Fruit fly (Drosophila melanogaster): ENCODE results near the gene CG18745.

The CG18745 gene

dm6 chr3R:7785784-7786183 lies at the start of gene CG18745:
TSS of gene CG18745 (minus strand) at chr3R:7786119.
- TF ChIP-seq usp (GFP tag; optimal IDR thresholded peaks at IDR 0.05) (no peak), EcR (GFP tag; optimal IDR thresholded peaks at IDR 0.05) (no peak), pan (optimal IDR thresholded peaks at IDR 0.05) (no peak), psq (optimal IDR thresholded peaks at IDR 0.05) (no peak), CG8478 (optimal IDR thresholded peaks at IDR 0.05) (no peak), Dll (optimal IDR thresholded peaks at IDR 0.05) (no peak)

dm6 chr3R:7821559-7821958 lies 35.6 kb upstream of the CG18745 start:
- TF ChIP-seq psq (optimal IDR thresholded peaks at IDR 0.05) (no peak), usp (GFP tag; optimal IDR thresholded peaks at IDR 0.05) (no peak), CG8478 (optimal IDR thresholded peaks at IDR 0.05) (no peak), Dll (optimal IDR thresholded peaks at IDR 0.05) (no peak), EcR (GFP tag; optimal IDR thresholded peaks at IDR 0.05) (no peak), pan (optimal IDR thresholded peaks at IDR 0.05) (no peak)

dm6 chr3R:7813981-7814529 lies 28.1 kb upstream of the CG18745 start, which contains the start of gene CG34384:
TSS of gene CG34384 (plus strand) at chr3R:7814361.
- TF ChIP-seq psq (optimal IDR thresholded peaks at IDR 0.05) (no peak), CG8478 (optimal IDR thresholded peaks at IDR 0.05) (no peak), usp (GFP tag; optimal IDR thresholded peaks at IDR 0.05) (no peak), EcR (GFP tag; optimal IDR thresholded peaks at IDR 0.05) (no peak), pan (optimal IDR thresholded peaks at IDR 0.05) (no peak), Dll (optimal IDR thresholded peaks at IDR 0.05) (no peak)

- TF ChIP-seq pan (optimal IDR thresholded peaks at IDR 0.05) (no peak), CG8478 (optimal IDR thresholded peaks at IDR 0.05) (no peak), usp (GFP tag; optimal IDR thresholded peaks at IDR 0.05) (no peak), Dll (optimal IDR thresholded peaks at IDR 0.05) (no peak), psq (optimal IDR thresholded peaks at IDR 0.05) (no peak), EcR (GFP tag; optimal IDR thresholded peaks at IDR 0.05) (no peak)
These were observed 27.6 kb upstream of the CG18745 start for dm6 chr3R:7813518-7813917.

dm6 chr3R:7811514-7811913 lies 25.6 kb upstream of the CG18745 start, which contains the start of gene CG31473:
TSS of gene CG31473 (plus strand) at chr3R:7811814.
- TF ChIP-seq psq (optimal IDR thresholded peaks at IDR 0.05): no peak
- no peak for TF ChIP-seq EcR (GFP tag; optimal IDR thresholded peaks at IDR 0.05)
- no peak for TF ChIP-seq pan (optimal IDR thresholded peaks at IDR 0.05)
- no peak for TF ChIP-seq CG8478 (optimal IDR thresholded peaks at IDR 0.05)
- TF ChIP-seq Dll (optimal IDR thresholded peaks at IDR 0.05): no peak
- no peak for TF ChIP-seq usp (GFP tag; optimal IDR thresholded peaks at IDR 0.05)

dm6 chr3R:7809662-7810621 lies 24.0 kb upstream of the CG18745 start, which contains the start of the genes CG2993 and sgll:
TSS of gene CG2993 (minus strand) at chr3R:7810014.
TSS of gene sgll (plus strand) at chr3R:7810532.
- TF ChIP-seq Dll (optimal IDR thresholded peaks at IDR 0.05) (peak; percentile 73), CG8478 (optimal IDR thresholded peaks at IDR 0.05) (peak; percentile 27), psq (optimal IDR thresholded peaks at IDR 0.05) (no peak)

dm6 chr3R:7804332-7804731 lies 18.4 kb upstream of the CG18745 start, which contains the start of gene CG18268:
TSS of gene CG18268 (minus strand) at chr3R:7804432.
- no peak for TF ChIP-seq usp (GFP tag; optimal IDR thresholded peaks at IDR 0.05)
- no peak for TF ChIP-seq pan (optimal IDR thresholded peaks at IDR 0.05)
- no peak for TF ChIP-seq CG8478 (optimal IDR thresholded peaks at IDR 0.05)
- no peak for TF ChIP-seq EcR (GFP tag; optimal IDR thresholded peaks at IDR 0.05)
- TF ChIP-seq psq (optimal IDR thresholded peaks at IDR 0.05): no peak
- no peak for TF ChIP-seq Dll (optimal IDR thresholded peaks at IDR 0.05)

- no peak for TF ChIP-seq CG8478 (optimal IDR thresholded peaks at IDR 0.05)
These were observed 16.8 kb upstream of the CG18745 start, which contains the start of gene CG3014 for dm6 chr3R:7802693-7803092. TSS of gene CG3014 (minus strand) at chr3R:7802793.

dm6 chr3R:7798525-7798924 lies 12.6 kb upstream of the CG18745 start, which contains the start of gene CG18744:
TSS of gene CG18744 (minus strand) at chr3R:7798771.
- TF ChIP-seq usp (GFP tag; optimal IDR thresholded peaks at IDR 0.05) (no peak), psq (optimal IDR thresholded peaks at IDR 0.05) (no peak), CG8478 (optimal IDR thresholded peaks at IDR 0.05) (no peak), EcR (GFP tag; optimal IDR thresholded peaks at IDR 0.05) (no peak), Dll (optimal IDR thresholded peaks at IDR 0.05) (no peak), pan (optimal IDR thresholded peaks at IDR 0.05) (no peak)

dm6 chr3R:7793855-7794254 lies 7.9 kb upstream of the CG18745 start, which contains the start of gene CG2641:
TSS of gene CG2641 (plus strand) at chr3R:7794069.
- TF ChIP-seq Dll (optimal IDR thresholded peaks at IDR 0.05) (peak; percentile 7), psq (optimal IDR thresholded peaks at IDR 0.05) (no peak)

- TF ChIP-seq psq (optimal IDR thresholded peaks at IDR 0.05) (no peak), Dll (optimal IDR thresholded peaks at IDR 0.05) (no peak), pan (optimal IDR thresholded peaks at IDR 0.05) (no peak), EcR (GFP tag; optimal IDR thresholded peaks at IDR 0.05) (no peak), usp (GFP tag; optimal IDR thresholded peaks at IDR 0.05) (no peak), CG8478 (optimal IDR thresholded peaks at IDR 0.05) (no peak)
These were observed 4.7 kb upstream of the CG18745 start, which contains the start of gene CG10086 for dm6 chr3R:7790583-7791034. TSS of gene CG10086 (plus strand) at chr3R:7790633.

- TF ChIP-seq Dll (optimal IDR thresholded peaks at IDR 0.05) (no peak), CG8478 (optimal IDR thresholded peaks at IDR 0.05) (no peak), usp (GFP tag; optimal IDR thresholded peaks at IDR 0.05) (no peak), pan (optimal IDR thresholded peaks at IDR 0.05) (no peak), psq (optimal IDR thresholded peaks at IDR 0.05) (no peak), EcR (GFP tag; optimal IDR thresholded peaks at IDR 0.05) (no peak)
These were observed 4.2 kb upstream of the CG18745 start, which contains the start of gene CG18746 for dm6 chr3R:7790087-7790486. TSS of gene CG18746 (minus strand) at chr3R:7790187.
